Worm (Caenorhabditis elegans): ENCODE data around the gene Y113G7B.12.

ce11 chrV:20235231-20235630 is 22.7 kb upstream of the Y113G7B.12 start:
- no peak for TF ChIP-seq mes-4 (tag; optimal IDR thresholded peaks at IDR 0.05)
- TF ChIP-seq F49E8.2 (tag; optimal IDR thresholded peaks at IDR 0.05; ENCODE audit: insufficient read depth) = no peak
- TF ChIP-seq Y79H2A.3 (GFP tag; conservative IDR thresholded peaks at IDR 0.05) = no peak
- no peak for TF ChIP-seq tbx-9 (tag; optimal IDR thresholded peaks at IDR 0.05; ENCODE audit: borderline replicate concordance)
- TF ChIP-seq hlh-26 (GFP tag; conservative IDR thresholded peaks at IDR 0.05) = no peak
- TF ChIP-seq attf-6 (GFP tag; IDR thresholded peaks at IDR 0.05) = no peak
- TF ChIP-seq F39B2.1 (GFP tag; IDR thresholded peaks at IDR 0.05) = no peak
